Worm (Caenorhabditis elegans) whole organism, young adult: ENCODE data around the gene madf-8.
A peak's percentile ranks its signal among the peaks of the same experiment; 100 is the strongest.

Source experiments
- B0019.2 ChIP-seq: fragments of 200-800 bp; sonication (Bioruptor generic); conservative IDR thresholded peaks from 2 replicates; pipeline ENCODE4 v1.3.6; 2022; ENCODE audit warnings: missing genetic modification reagents, missing genetic modification characterization, missing compliant biosample characterization
- F10E7.11 ChIP-seq: sonication (generic microtip); optimal IDR thresholded peaks from 2 replicates; lab custom pipeline; 2017; ENCODE audit warnings: mild to moderate bottlenecking, missing genetic modification characterization, moderate library complexity, missing compliant biosample characterization
- F37B4.10 ChIP-seq: fragments of 200-800 bp; sonication (Bioruptor generic); IDR thresholded peaks from 2 replicates; pipeline ENCODE4 v1.3.6; 2022; ENCODE audit warnings: missing genetic modification characterization, missing compliant biosample characterization
- F39B2.1 ChIP-seq: fragments of 200-800 bp; sonication (Bioruptor generic); IDR thresholded peaks from 2 replicates; pipeline ENCODE4 v1.3.6; 2022; ENCODE audit warnings: missing genetic modification reagents, missing genetic modification characterization, missing compliant biosample characterization
- F49E8.2 ChIP-seq: sonication (generic microtip); optimal IDR thresholded peaks from 3 replicates; lab custom pipeline; 2017; ENCODE audit warnings: missing genetic modification characterization, mild to moderate bottlenecking, missing compliant biosample characterization, antibody characterized with exemption, moderate library complexity; ENCODE audit not compliant: insufficient read depth
- Y53F4B.3 ChIP-seq: fragments of 200-800 bp; sonication (Bioruptor generic); IDR thresholded peaks from 2 replicates; pipeline ENCODE4 v1.3.6; 2022; ENCODE audit warnings: missing genetic modification reagents, missing genetic modification characterization, missing compliant biosample characterization
- Y53G8AR.9 ChIP-seq: fragments of 200-800 bp; sonication (Bioruptor generic); conservative IDR thresholded peaks from 2 replicates; pipeline ENCODE4 v1.3.6; 2022; ENCODE audit warnings: missing genetic modification reagents, missing genetic modification characterization, missing compliant biosample characterization
- Y95B8A.8 ChIP-seq: fragments of 200-800 bp; sonication (Bioruptor generic); IDR thresholded peaks from 2 replicates; pipeline ENCODE4 v1.3.6; 2022; ENCODE audit warnings: missing genetic modification reagents, missing genetic modification characterization, missing compliant biosample characterization
- aptf-3 ChIP-seq: fragments of 200-800 bp; sonication (Bioruptor generic); IDR thresholded peaks from 2 replicates; pipeline ENCODE4 v1.3.6; 2022; ENCODE audit warnings: missing genetic modification characterization, missing compliant biosample characterization
- athp-1 ChIP-seq: sonication (generic microtip); optimal IDR thresholded peaks from 2 replicates; lab custom pipeline; 2017; ENCODE audit warnings: mild to moderate bottlenecking, missing genetic modification characterization, missing compliant biosample characterization
- attf-3 ChIP-seq: fragments of 200-800 bp; sonication (Bioruptor generic); conservative IDR thresholded peaks from 2 replicates; pipeline ENCODE4 v1.3.6; 2022; ENCODE audit warnings: missing genetic modification reagents, missing genetic modification characterization, missing compliant biosample characterization
- attf-6 ChIP-seq: fragments of 200-800 bp; sonication (Bioruptor generic); IDR thresholded peaks from 2 replicates; pipeline ENCODE4 v1.3.6; 2022; ENCODE audit warnings: missing genetic modification reagents, missing genetic modification characterization, missing compliant biosample characterization
- bed-2 ChIP-seq: fragments of 200-800 bp; sonication (Bioruptor generic); IDR thresholded peaks from 2 replicates; pipeline ENCODE4 v1.3.6; 2022; ENCODE audit warnings: missing genetic modification reagents, missing genetic modification characterization, missing compliant biosample characterization
- ccch-3 ChIP-seq: fragments of 200-800 bp; sonication (Bioruptor generic); optimal IDR thresholded peaks from 2 replicates; lab custom pipeline; 2018; ENCODE audit warnings: mild to moderate bottlenecking, missing genetic modification characterization, missing compliant biosample characterization
- cebp-1 ChIP-seq, 2 experiments: fragments of 200-800 bp in 1 of 2; sonication (Bioruptor generic) in 1 of 2; sonication (generic microtip) in 1 of 2; IDR thresholded peaks in 1 of 2; optimal IDR thresholded peaks in 1 of 2; 2 replicates each; pipeline versions ENCODE4 v1.3.6 to Lab custom; 2017 to 2022; ENCODE audit warnings: missing compliant biosample characterization in 2 of 2, missing genetic modification characterization in 2 of 2, mild to moderate bottlenecking in 1 of 2, missing genetic modification reagents in 1 of 2, moderate library complexity in 1 of 2
- ceh-91 ChIP-seq: fragments of 200-800 bp; sonication (Bioruptor generic); IDR thresholded peaks from 2 replicates; pipeline ENCODE4 v1.3.6; 2022; ENCODE audit warnings: missing genetic modification reagents, missing genetic modification characterization, missing compliant biosample characterization
- die-1 ChIP-seq: sonication (generic microtip); optimal IDR thresholded peaks from 2 replicates; lab custom pipeline; 2016; ENCODE audit warnings: missing genotype, mild to moderate bottlenecking, missing genetic modification characterization, missing compliant biosample characterization
- dox-1 ChIP-seq: fragments of 200-800 bp; sonication (Bioruptor generic); IDR thresholded peaks from 2 replicates; pipeline ENCODE4 v1.3.6; 2022; ENCODE audit warnings: missing genetic modification reagents, missing genetic modification characterization, missing compliant biosample characterization
- egl-18 ChIP-seq: fragments of 200-800 bp; sonication (Bioruptor generic); IDR thresholded peaks from 2 replicates; pipeline ENCODE4 v1.3.6; 2022; ENCODE audit warnings: missing genetic modification reagents, missing genetic modification characterization, missing compliant biosample characterization
- egrh-3 ChIP-seq: fragments of 200-800 bp; sonication (Bioruptor generic); IDR thresholded peaks from 2 replicates; pipeline ENCODE4 v1.3.6; 2022; ENCODE audit warnings: missing genetic modification reagents, missing genetic modification characterization, missing compliant biosample characterization
- hlh-12 ChIP-seq: sonication (generic microtip); optimal IDR thresholded peaks from 2 replicates; lab custom pipeline; 2016; ENCODE audit warnings: missing genetic modification characterization, missing compliant biosample characterization
- lag-1 ChIP-seq: fragments of 200-800 bp; sonication (Bioruptor generic); IDR thresholded peaks from 2 replicates; pipeline ENCODE4 v1.3.6; 2022; ENCODE audit warnings: missing genetic modification reagents, missing genetic modification characterization, missing compliant biosample characterization
- let-526 ChIP-seq: fragments of 200-800 bp; sonication (Bioruptor generic); IDR thresholded peaks from 2 replicates; pipeline ENCODE4 v1.3.6; 2022; ENCODE audit warnings: missing genetic modification reagents, missing genetic modification characterization, missing compliant biosample characterization
- lir-1 ChIP-seq: fragments of 200-800 bp; sonication (Bioruptor generic); conservative IDR thresholded peaks from 2 replicates; pipeline ENCODE4 v1.3.6; 2022; ENCODE audit warnings: missing genetic modification reagents, missing genetic modification characterization, missing compliant biosample characterization
- madf-10 ChIP-seq: sonication (generic microtip); optimal IDR thresholded peaks from 2 replicates; lab custom pipeline; 2016; ENCODE audit warnings: mild to moderate bottlenecking, missing genetic modification characterization, missing compliant biosample characterization
- madf-3 ChIP-seq: fragments of 200-800 bp; sonication (Bioruptor generic); IDR thresholded peaks from 2 replicates; pipeline ENCODE4 v1.3.6; 2022; ENCODE audit warnings: missing genetic modification reagents, missing genetic modification characterization, missing compliant biosample characterization
- madf-8 ChIP-seq: fragments of 200-800 bp; sonication (Bioruptor generic); conservative IDR thresholded peaks from 2 replicates; pipeline ENCODE4 v1.3.6; 2022; ENCODE audit warnings: missing genetic modification reagents, missing genetic modification characterization, missing compliant biosample characterization
- mel-28 ChIP-seq: sonication (generic microtip); optimal IDR thresholded peaks from 2 replicates; lab custom pipeline; 2016; ENCODE audit warnings: borderline replicate concordance, mild to moderate bottlenecking, missing genetic modification characterization, missing compliant biosample characterization
- nfyb-1 ChIP-seq: fragments of 200-800 bp; sonication (Bioruptor generic); IDR thresholded peaks from 2 replicates; pipeline ENCODE4 v1.3.6; 2022; ENCODE audit warnings: missing genetic modification reagents, missing genetic modification characterization, missing compliant biosample characterization
- nhr-90 ChIP-seq: sonication (generic microtip); optimal IDR thresholded peaks from 2 replicates; lab custom pipeline; 2016; ENCODE audit warnings: missing genotype, mild to moderate bottlenecking, missing genetic modification characterization, missing compliant biosample characterization
- pbrm-1 ChIP-seq: fragments of 200-800 bp; sonication (Bioruptor generic); IDR thresholded peaks from 2 replicates; pipeline ENCODE4 v1.3.6; 2022; ENCODE audit warnings: missing genetic modification reagents, missing genetic modification characterization, missing compliant biosample characterization
- rcor-1 ChIP-seq: fragments of 200-800 bp; sonication (Bioruptor generic); IDR thresholded peaks from 2 replicates; pipeline ENCODE4 v1.3.6; 2022; ENCODE audit warnings: missing genetic modification reagents, missing genetic modification characterization, missing compliant biosample characterization
- rpc-1 ChIP-seq, 2 experiments: fragments of 150-350 bp in 1 of 2; sonication (generic microtip) in 1 of 2; optimal IDR thresholded peaks; 2 replicates each; lab custom pipeline; 2014 to 2018; ENCODE audit warnings: missing biosample characterization in 1 of 2, missing genetic modification characterization in 1 of 2, missing genetic modification reagents in 1 of 2, missing genotype in 1 of 2
- sdz-38 ChIP-seq: sonication (generic microtip); optimal IDR thresholded peaks from 2 replicates; lab custom pipeline; 2016; ENCODE audit warnings: missing genotype, missing genetic modification characterization, missing compliant biosample characterization
- snpc-4 ChIP-seq, 5 experiments: fragments of 150-350 bp in 1 of 5; sonication (generic microtip) in 4 of 5; optimal IDR thresholded peaks; 2 replicates each; lab custom pipeline; 2014 to 2018; ENCODE audit warnings: missing genetic modification characterization in 5 of 5, missing biosample characterization in 3 of 5, antibody characterized with exemption in 2 of 5, mild to moderate bottlenecking in 2 of 5, missing compliant biosample characterization in 2 of 5, missing genotype in 2 of 5, moderate library complexity in 2 of 5, missing genetic modification reagents in 1 of 5
- tbp1 ChIP-seq: fragments of 200-800 bp; sonication (Bioruptor generic); optimal IDR thresholded peaks from 2 replicates; lab custom pipeline; 2018; ENCODE audit warnings: mild to moderate bottlenecking, missing genetic modification characterization, missing compliant biosample characterization
- tlf-1 ChIP-seq: fragments of 200-800 bp; sonication (Bioruptor generic); optimal IDR thresholded peaks from 2 replicates; lab custom pipeline; 2018; ENCODE audit warnings: mild to moderate bottlenecking, missing genetic modification characterization, missing compliant biosample characterization
- unc-130 ChIP-seq: sonication (generic microtip); optimal IDR thresholded peaks from 2 replicates; lab custom pipeline; 2016; ENCODE audit warnings: missing genetic modification reagents, missing genetic modification characterization, missing compliant biosample characterization
- zfh-2 ChIP-seq: fragments of 200-800 bp; sonication (Bioruptor generic); conservative IDR thresholded peaks from 2 replicates; pipeline ENCODE4 v1.3.6; 2022; ENCODE audit warnings: missing genetic modification reagents, missing genetic modification characterization, missing compliant biosample characterization
- ztf-18 ChIP-seq: sonication (generic microtip); optimal IDR thresholded peaks from 2 replicates; lab custom pipeline; 2016; ENCODE audit warnings: missing genotype, mild to moderate bottlenecking, missing genetic modification characterization, missing compliant biosample characterization

Gene madf-8

ce11 chrIII:3619621-3620261 lies 30.9 kb downstream of the madf-8 start (continued):
- no peak for TF ChIP-seq die-1 (tag; lab: Kevin White, UChicago)
- TF ChIP-seq rcor-1 = no peak
- TF ChIP-seq bed-2 (GFP tag; lab: Robert Waterston, UW) = no peak
- no peak for TF ChIP-seq B0019.2 (GFP tag; lab: Robert Waterston, UW)
- TF ChIP-seq lag-1 (GFP tag; lab: Robert Waterston, UW) = no peak
- no peak for TF ChIP-seq ceh-91
- TF ChIP-seq Y95B8A.8 (GFP tag; lab: Robert Waterston, UW) = no peak
- TF ChIP-seq Y53G8AR.9 (GFP tag; lab: Robert Waterston, UW) = no peak
- TF ChIP-seq zfh-2 (GFP tag; lab: Robert Waterston, UW) = peak; percentile 57; the same call in 1 of the 2 replicates
- peak; percentile 91 for TF ChIP-seq madf-10 (tag; lab: Kevin White, UChicago)
- no peak for TF ChIP-seq egl-18
- no peak for TF ChIP-seq F49E8.2 (tag; lab: Kevin White, UChicago)
- TF ChIP-seq let-526 (GFP tag; lab: Robert Waterston, UW) = no peak
- TF ChIP-seq snpc-4 (GFP tag; optimal IDR thresholded peaks at IDR 0.05; lab: Kevin White, UChicago) = no peak
- no peak for TF ChIP-seq snpc-4 (tag; optimal IDR thresholded peaks at IDR 0.05; lab: Kevin White, UChicago)
- TF ChIP-seq madf-8 (GFP tag; lab: Robert Waterston, UW) = no peak
- TF ChIP-seq F37B4.10 (GFP tag; lab: Robert Waterston, UW) = no peak
- TF ChIP-seq hlh-12 (tag; lab: Kevin White, UChicago) = no peak
- no peak for TF ChIP-seq unc-130
- peak; percentile 50; the same call in 1 of the 2 replicates for TF ChIP-seq dox-1 (GFP tag; lab: Robert Waterston, UW)
- TF ChIP-seq egrh-3 (GFP tag; lab: Robert Waterston, UW) = no peak
- peak; percentile 13 for TF ChIP-seq ztf-18 (tag; lab: Kevin White, UChicago)
- no peak for TF ChIP-seq rpc-1 (optimal IDR thresholded peaks at IDR 0.05; lab: Kevin White, UChicago)
- no peak for TF ChIP-seq rpc-1 (tag; optimal IDR thresholded peaks at IDR 0.05; lab: Kevin White, UChicago)
- no peak for TF ChIP-seq nhr-90
- no peak for TF ChIP-seq tlf-1 (GFP tag; lab: Kevin White, UChicago)
- no peak for TF ChIP-seq lir-1 (GFP tag; lab: Robert Waterston, UW)
- peak; percentile 6 for TF ChIP-seq tbp1 (GFP tag; lab: Kevin White, UChicago)
- no peak for TF ChIP-seq cebp-1 (GFP tag; IDR thresholded peaks at IDR 0.05; lab: Robert Waterston, UW)
- peak; percentile 34 for TF ChIP-seq cebp-1 (tag; optimal IDR thresholded peaks at IDR 0.05; lab: Kevin White, UChicago)
- no peak for TF ChIP-seq F39B2.1 (GFP tag; lab: Robert Waterston, UW)
- no peak for TF ChIP-seq madf-3 (GFP tag; lab: Robert Waterston, UW)
- no peak for TF ChIP-seq attf-3 (GFP tag; lab: Robert Waterston, UW)

- TF ChIP-seq nfyb-1 (peak; percentile 47; the same call in 1 of the 2 replicates), aptf-3 (GFP tag; lab: Robert Waterston, UW) (no peak)
These were observed 37.7 kb downstream of the madf-8 start for ce11 chrIII:3612882-3613479.

ce11 chrIII:3612387-3612786 lies 38.2 kb downstream of the madf-8 start:
- TF ChIP-seq athp-1 (tag; lab: Kevin White, UChicago) (no peak), pbrm-1 (GFP tag; lab: Robert Waterston, UW) (peak; percentile 33; the same call in 1 of the 2 replicates), Y53F4B.3 (GFP tag; lab: Robert Waterston, UW) (no peak), ccch-3 (GFP tag; lab: Kevin White, UChicago) (no peak), F10E7.11 (tag; lab: Kevin White, UChicago) (no peak), lir-1 (GFP tag; lab: Robert Waterston, UW) (no peak), attf-6 (GFP tag; lab: Robert Waterston, UW) (no peak), mel-28 (no peak), sdz-38 (no peak)
- TF ChIP-seq, all 124 proteins: peak for 1
